Worm (Caenorhabditis elegans): ENCODE measurements around the gene nhr-280.
A peak's percentile ranks its signal among the peaks of the same experiment; 100 is the strongest.

Gene nhr-280

ce11 chrIII:140904-141303, 10.4 kb upstream of the nhr-280 start, which contains the start of gene fbxb-81:
Gene fbxb-81 (minus strand): TSS chrIII:141217.
- TF ChIP-seq ceh-9 (tag; optimal IDR thresholded peaks at IDR 0.05) (no peak), lin-11 (tag; optimal IDR thresholded peaks at IDR 0.05) (no peak), elt-2 (tag; optimal IDR thresholded peaks at IDR 0.05) (no peak), unc-55 (GFP tag; optimal IDR thresholded peaks at IDR 0.05) (no peak), K09A11.1 (tag; optimal IDR thresholded peaks at IDR 0.05; ENCODE audit: insufficient read depth) (no peak), ama-1 (optimal IDR thresholded peaks at IDR 0.05) (no peak), ceh-2 (tag; optimal IDR thresholded peaks at IDR 0.05) (no peak), zip-5 (tag; optimal IDR thresholded peaks at IDR 0.05) (no peak)

ce11 chrIII:134194-134593, 3.6 kb upstream of the nhr-280 start, which contains the start of gene pals-25:
Gene pals-25 (plus strand): TSS chrIII:134494.
- no peak for TF ChIP-seq lin-11 (tag; optimal IDR thresholded peaks at IDR 0.05)
- no peak for TF ChIP-seq sdc-2 (tag; optimal IDR thresholded peaks at IDR 0.05)
- no peak for TF ChIP-seq nfya-1 (tag; optimal IDR thresholded peaks at IDR 0.05)
- no peak for TF ChIP-seq ceh-14 (tag; optimal IDR thresholded peaks at IDR 0.05)
- TF ChIP-seq ceh-48 (tag; optimal IDR thresholded peaks at IDR 0.05) = no peak
- no peak for TF ChIP-seq odd-2 (tag; optimal IDR thresholded peaks at IDR 0.05)
- TF ChIP-seq ceh-9 (tag; optimal IDR thresholded peaks at IDR 0.05) = no peak
- no peak for TF ChIP-seq K02D7.2 (tag; optimal IDR thresholded peaks at IDR 0.05)
- no peak for TF ChIP-seq ceh-19 (GFP tag; optimal IDR thresholded peaks at IDR 0.05)
- TF ChIP-seq che-1 (tag; optimal IDR thresholded peaks at IDR 0.05) = no peak
- no peak for TF ChIP-seq hlh-6 (tag; optimal IDR thresholded peaks at IDR 0.05)

- TF ChIP-seq unc-3 (GFP tag; conservative IDR thresholded peaks at IDR 0.05) = no peak
- TF ChIP-seq unc-3 (tag; optimal IDR thresholded peaks at IDR 0.05) = no peak
- no peak for TF ChIP-seq odd-2 (tag; optimal IDR thresholded peaks at IDR 0.05)
- no peak for TF ChIP-seq tbx-2 (tag; optimal IDR thresholded peaks at IDR 0.05)
- no peak for TF ChIP-seq sdc-2 (tag; optimal IDR thresholded peaks at IDR 0.05)
- TF ChIP-seq hlh-8 (tag; optimal IDR thresholded peaks at IDR 0.05) = no peak
- no peak for TF ChIP-seq ztf-16 (tag; optimal IDR thresholded peaks at IDR 0.05)
- TF ChIP-seq rnt-1 (tag; optimal IDR thresholded peaks at IDR 0.05) = no peak
- TF ChIP-seq fkh-10 (GFP tag; optimal IDR thresholded peaks at IDR 0.05) = no peak
- TF ChIP-seq C08G9.2 (tag; optimal IDR thresholded peaks at IDR 0.05) = no peak
- TF ChIP-seq tbx-7 (tag; optimal IDR thresholded peaks at IDR 0.05) = no peak
- no peak for TF ChIP-seq unc-42 (tag; optimal IDR thresholded peaks at IDR 0.05)
- TF ChIP-seq K02D7.2 (tag; optimal IDR thresholded peaks at IDR 0.05) = no peak
- TF ChIP-seq elt-4 (tag; optimal IDR thresholded peaks at IDR 0.05) = no peak
- no peak for TF ChIP-seq nfya-1 (tag; optimal IDR thresholded peaks at IDR 0.05)
- no peak for TF ChIP-seq ets-4 (tag; optimal IDR thresholded peaks at IDR 0.05)
- TF ChIP-seq ceh-45 (GFP tag; IDR thresholded peaks at IDR 0.05) = no peak
- no peak for TF ChIP-seq mec-3 (tag; optimal IDR thresholded peaks at IDR 0.05; ENCODE audit: borderline replicate concordance)
- no peak for TF ChIP-seq T23F11.4 (GFP tag; optimal IDR thresholded peaks at IDR 0.05)
Observed at ce11 chrIII:132118-132517, 1.6 kb upstream of the nhr-280 start, which contains the start of gene pals-22. Gene pals-22 (plus strand): TSS chrIII:132418.

- no peak for TF ChIP-seq sdc-2 (tag; optimal IDR thresholded peaks at IDR 0.05)
- peak; percentile 41 for TF ChIP-seq ceh-31 (tag; optimal IDR thresholded peaks at IDR 0.05)
- TF ChIP-seq lim-6 (tag; optimal IDR thresholded peaks at IDR 0.05) = peak; percentile 4
- TF ChIP-seq unc-42 (tag; optimal IDR thresholded peaks at IDR 0.05) = peak; percentile 91
- no peak for TF ChIP-seq odd-2 (tag; optimal IDR thresholded peaks at IDR 0.05)
- TF ChIP-seq unc-86 (tag; optimal IDR thresholded peaks at IDR 0.05) = no peak
- no peak for TF ChIP-seq ttx-3 (tag; optimal IDR thresholded peaks at IDR 0.05)
- peak; percentile 53 for TF ChIP-seq ceh-34 (tag; optimal IDR thresholded peaks at IDR 0.05)
- TF ChIP-seq nhr-11 (tag; optimal IDR thresholded peaks at IDR 0.05) = no peak
- TF ChIP-seq nfya-1 (tag; optimal IDR thresholded peaks at IDR 0.05) = peak; percentile 34
- TF ChIP-seq pha-4 (tag; optimal IDR thresholded peaks at IDR 0.05) = no peak
- no peak for TF ChIP-seq rnt-1 (tag; optimal IDR thresholded peaks at IDR 0.05)
- peak; percentile 43 for TF ChIP-seq ceh-14 (tag; optimal IDR thresholded peaks at IDR 0.05)
Observed at ce11 chrIII:131627-132026, 1.1 kb upstream of the nhr-280 start.

Measured in whole organism, late embryonic.